Worm (Caenorhabditis elegans): ENCODE data around the gene hum-8.

DNA sequence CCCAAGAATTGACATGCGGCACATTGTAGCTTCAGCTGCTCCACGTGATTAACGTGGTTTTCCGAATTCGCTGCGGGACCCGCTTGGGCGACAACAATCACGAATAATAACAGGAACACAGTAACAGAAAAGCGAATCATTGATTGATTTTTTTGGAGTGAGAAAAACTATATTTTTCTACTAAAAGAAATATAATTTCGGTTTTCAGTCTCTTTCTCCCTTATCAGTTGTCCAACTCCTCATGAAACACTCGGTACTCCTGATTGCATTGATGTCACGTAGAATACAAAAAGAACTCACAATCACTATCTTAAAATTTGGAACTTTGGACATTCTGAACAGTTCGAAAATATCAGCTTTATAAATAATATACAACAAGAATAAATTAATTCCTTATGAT, 11.5 kb downstream of the hum-8 start, which contains the start of gene Y66H1A.5:
- no peak for TF ChIP-seq dao-5 (tag; optimal IDR thresholded peaks at IDR 0.05)
- no peak for TF ChIP-seq him-1 (tag; optimal IDR thresholded peaks at IDR 0.05)
- no peak for TF ChIP-seq W03F9.2 (tag; optimal IDR thresholded peaks at IDR 0.05)

All from whole organism, L4/young adult.